Fruit fly (Drosophila melanogaster) whole organism, adult: ENCODE results near the gene CenB1A.

Experiments used
- CG14711 ChIP-seq: fragments of 200-800 bp; sonication (Bioruptor generic); optimal IDR thresholded peaks from 2 replicates; lab custom pipeline; 2018; ENCODE audit warnings: missing biosample characterization, mild to moderate bottlenecking, missing genetic modification characterization, moderate library complexity
- CG7045 ChIP-seq: fragments of 200-800 bp; sonication (Bioruptor generic); optimal IDR thresholded peaks from 2 replicates; lab custom pipeline; 2017; ENCODE audit warnings: missing biosample characterization, mild to moderate bottlenecking, missing genetic modification characterization
- cic ChIP-seq: fragments of 200-800 bp; sonication (Bioruptor generic); optimal IDR thresholded peaks from 2 replicates; lab custom pipeline; 2017; ENCODE audit warnings: missing biosample characterization, mild to moderate bottlenecking, missing genetic modification characterization, moderate library complexity
- cnc ChIP-seq, 2 experiments: fragments of >200 bp; optimal IDR thresholded peaks; 2 replicates each; lab custom pipeline; 2017
- kay ChIP-seq: fragments of 200-800 bp; sonication (Bioruptor generic); peaks from one replicate; lab custom pipeline; 2016; ENCODE audit warnings: missing biosample characterization, missing genetic modification characterization, borderline replicate concordance

- TF ChIP-seq kay (GFP tag; lab: Kevin White, UChicago) (no peak), cic (peak; percentile 60), CG7045 (GFP tag; lab: Kevin White, UChicago) (no peak), cnc (optimal IDR thresholded peaks at IDR 0.05; lab: Kevin White, UChicago) (no peak), CG14711 (tag; lab: Kevin White, UChicago) (no peak)
Observed at dm6 chr3R:23164630-23165029, 46.4 kb downstream of the CenB1A start.
